Fruit fly (Drosophila melanogaster): ENCODE data around the gene Galk.

Galk gene

dm6 chr3L:8974478-8975477, 11.1 kb downstream of the Galk start, which contains the start of the genes pix and Srp68 (continued):
- TF ChIP-seq ems (GFP tag; optimal IDR thresholded peaks at IDR 0.05) (peak; percentile 24), CG7745 (tag; optimal IDR thresholded peaks at IDR 0.05) (no peak), CG8089 (GFP tag; optimal IDR thresholded peaks at IDR 0.05) (peak; percentile 19), Hr39 (optimal IDR thresholded peaks at IDR 0.05) (no peak), Spps (tag; optimal IDR thresholded peaks at IDR 0.05) (peak; percentile 13), Opbp (GFP tag; IDR thresholded peaks at IDR 0.05; ENCODE audit: partially characterized antibody) (peak; percentile 66; the same call in 2 of the 3 replicates), HLH4C (GFP tag; IDR thresholded peaks at IDR 0.05; ENCODE audit: partially characterized antibody) (peak; percentile 67), caup (GFP tag; optimal IDR thresholded peaks at IDR 0.05; ENCODE audit: severe bottlenecking) (peak; percentile 65), scrt (GFP tag; optimal IDR thresholded peaks at IDR 0.05) (peak; percentile 48), ftz-f1 (GFP tag; optimal IDR thresholded peaks at IDR 0.05) (no peak), YL-1 (GFP tag; optimal IDR thresholded peaks at IDR 0.05) (peak; percentile 81), CG30020 (tag; optimal IDR thresholded peaks at IDR 0.05) (peak; percentile 78), CG11560 (tag; IDR thresholded peaks at IDR 0.05) (no peak), ham (GFP tag; IDR thresholded peaks at IDR 0.05) (no peak), zfh2 (GFP tag; optimal IDR thresholded peaks at IDR 0.05) (peak; percentile 55), Bgb (GFP tag; IDR thresholded peaks at IDR 0.05; ENCODE audit: partially characterized antibody) (peak; percentile 47; the same call in 1 of the 2 replicates), CG14965 (GFP tag; optimal IDR thresholded peaks at IDR 0.05; ENCODE audit: borderline replicate concordance) (no peak), CG11247 (GFP tag; IDR thresholded peaks at IDR 0.05) (no peak), onecut (GFP tag; IDR thresholded peaks at IDR 0.05) (0 out of 2 replicates have a peak, but pooled peaks have one; percentile 17), CG4854 (GFP tag; optimal IDR thresholded peaks at IDR 0.05) (peak; percentile 32), CG6765 (GFP tag; optimal IDR thresholded peaks at IDR 0.05) (peak; percentile 71), B-H1 (GFP tag; IDR thresholded peaks at IDR 0.05) (no peak), CG9215 (GFP tag; IDR thresholded peaks at IDR 0.05) (peak; percentile 73; the same call in 1 of the 2 replicates), CG4730 (GFP tag; IDR thresholded peaks at IDR 0.05) (no peak), sima (GFP tag; optimal IDR thresholded peaks at IDR 0.05) (no peak), Antp (GFP tag; optimal IDR thresholded peaks at IDR 0.05) (peak; percentile 31), knrl (GFP tag; IDR thresholded peaks at IDR 0.05; ENCODE audit: partially characterized antibody) (peak; percentile 93), wdn (GFP tag; IDR thresholded peaks at IDR 0.05) (no peak), ssp (GFP tag; IDR thresholded peaks at IDR 0.05) (no peak), nom (GFP tag; optimal IDR thresholded peaks at IDR 0.05) (peak; percentile 15), CG11456 (GFP tag; IDR thresholded peaks at IDR 0.05) (no peak), pita (GFP tag; optimal IDR thresholded peaks at IDR 0.05) (no peak), Doc3 (GFP tag; IDR thresholded peaks at IDR 0.05; ENCODE audit: partially characterized antibody) (peak; percentile 83), Sox102F (GFP tag; optimal IDR thresholded peaks at IDR 0.05) (no peak), Ets65A (GFP tag) (peak; percentile 92), CG9609 (GFP tag; optimal IDR thresholded peaks at IDR 0.05) (peak; percentile 33), sug (tag; optimal IDR thresholded peaks at IDR 0.05) (peak; percentile 79), tgo (GFP tag; IDR thresholded peaks at IDR 0.05) (peak; percentile 44; the same call in 1 of the 3 replicates), CG12659 (GFP tag; optimal IDR thresholded peaks at IDR 0.05) (peak; percentile 82), Taf1 (GFP tag; IDR thresholded peaks at IDR 0.05) (no peak), mirr (GFP tag; optimal IDR thresholded peaks at IDR 0.05) (no peak), Kr (GFP tag; optimal IDR thresholded peaks at IDR 0.05) (no peak), luna (GFP tag; optimal IDR thresholded peaks at IDR 0.05) (no peak), CG18011 (GFP tag; optimal IDR thresholded peaks at IDR 0.05) (peak; percentile 36), Hmx (GFP tag; optimal IDR thresholded peaks at IDR 0.05) (no peak), CG15514 (GFP tag; optimal IDR thresholded peaks at IDR 0.05) (peak; percentile 32), CG13775 (GFP tag; optimal IDR thresholded peaks at IDR 0.05) (peak; percentile 70), pum (GFP tag; optimal IDR thresholded peaks at IDR 0.05) (peak; percentile 9)
